Worm (Caenorhabditis elegans) whole organism, L1 larva: Measurements from ENCODE around the gene bcf-1.

Source experiments
- C16A3.4 ChIP-seq: fragments of 150-350 bp; optimal IDR thresholded peaks from 2 replicates; lab custom pipeline; 2014; ENCODE audit warnings: missing biosample characterization, missing genetic modification characterization
- C34B4.2 ChIP-seq: sonication (generic microtip); optimal IDR thresholded peaks from 2 replicates; lab custom pipeline; 2017; ENCODE audit warnings: mild to moderate bottlenecking, missing genetic modification characterization, missing compliant biosample characterization
- aha-1 ChIP-seq: fragments of 150-350 bp; optimal IDR thresholded peaks from 2 replicates; lab custom pipeline; 2014; ENCODE audit warnings: missing biosample characterization, missing genetic modification characterization
- alr-1 ChIP-seq: fragments of 200-800 bp; sonication (Bioruptor generic); optimal IDR thresholded peaks from 2 replicates; lab custom pipeline; 2018; ENCODE audit warnings: borderline replicate concordance, mild to moderate bottlenecking, missing genetic modification characterization, missing compliant biosample characterization
- aly-2 ChIP-seq: fragments of 150-350 bp; optimal IDR thresholded peaks from 2 replicates; lab custom pipeline; 2014; ENCODE audit warnings: missing biosample characterization, missing genetic modification characterization
- ama-1 ChIP-seq: fragments of 150-350 bp; optimal IDR thresholded peaks from 2 replicates; lab custom pipeline; 2014
- ceh-88 ChIP-seq: fragments of 200-800 bp; sonication (Bioruptor generic); IDR thresholded peaks from 2 replicates; pipeline ENCODE4 v1.3.6; 2022; ENCODE audit warnings: missing genetic modification characterization, missing compliant biosample characterization
- efl-1 ChIP-seq, 4 experiments: fragments of 150-350 bp; optimal IDR thresholded peaks in 3 of 4; peaks in 1 of 4; 1 replicate in 1 of 4; 2 replicates in 3 of 4; lab custom pipeline; 2014; ENCODE audit warnings: missing biosample characterization in 2 of 4, missing genetic modification characterization in 2 of 4, missing genetic modification reagents in 2 of 4
- egl-13 ChIP-seq: sonication (generic microtip); optimal IDR thresholded peaks from 2 replicates; lab custom pipeline; 2016; ENCODE audit warnings: missing genotype, missing genetic modification reagents, missing genetic modification characterization, missing compliant biosample characterization
- egl-27 ChIP-seq, 2 experiments: fragments of 150-350 bp in 1 of 2; sonication (generic microtip); optimal IDR thresholded peaks; 3 replicates each; lab custom pipeline; 2017 to 2018; ENCODE audit warnings: missing biosample characterization in 2 of 2, missing genetic modification characterization in 2 of 2, missing genetic modification reagents in 2 of 2
- elt-2 ChIP-seq: sonication (generic microtip); optimal IDR thresholded peaks from 2 replicates; lab custom pipeline; 2016; ENCODE audit warnings: missing genetic modification characterization, mild to moderate bottlenecking, inconsistent platforms, missing compliant biosample characterization, missing genetic modification reagents
- elt-3 ChIP-seq, 6 experiments: fragments of 150-350 bp in 1 of 6; sonication (generic microtip); optimal IDR thresholded peaks; 2 replicates each; lab custom pipeline; 2017 to 2018; ENCODE audit warnings: missing biosample characterization in 6 of 6, missing genetic modification characterization in 6 of 6, inconsistent platforms in 1 of 6
- fkh-10 ChIP-seq: sonication (generic microtip); optimal IDR thresholded peaks from 2 replicates; lab custom pipeline; 2017; ENCODE audit warnings: missing biosample characterization, missing genetic modification reagents, missing genetic modification characterization
- grh-1 ChIP-seq: fragments of 200-800 bp; sonication (Bioruptor generic); IDR thresholded peaks from 2 replicates; pipeline ENCODE4 v1.3.6; 2022; ENCODE audit warnings: missing genetic modification reagents, missing genetic modification characterization, missing compliant biosample characterization
- hlh-4 ChIP-seq: sonication (generic microtip); optimal IDR thresholded peaks from 2 replicates; lab custom pipeline; 2016; ENCODE audit warnings: mild to moderate bottlenecking, missing genetic modification characterization, missing compliant biosample characterization
- jun-1 ChIP-seq: fragments of 150-350 bp; optimal IDR thresholded peaks from 2 replicates; lab custom pipeline; 2014; ENCODE audit warnings: missing biosample characterization, missing genetic modification reagents, missing genetic modification characterization
- lin-15B ChIP-seq: fragments of 150-350 bp; sonication (generic microtip); optimal IDR thresholded peaks from 3 replicates; lab custom pipeline; 2014; ENCODE audit warnings: missing biosample characterization, missing genetic modification characterization
- lin-35 ChIP-seq, 2 experiments: fragments of 150-350 bp; optimal IDR thresholded peaks; 2 replicates each; lab custom pipeline; 2014; ENCODE audit warnings: missing biosample characterization in 2 of 2, missing genetic modification characterization in 2 of 2, missing genetic modification reagents in 2 of 2
- lin-39 ChIP-seq: fragments of 150-350 bp; optimal IDR thresholded peaks from 2 replicates; lab custom pipeline; 2014; ENCODE audit warnings: missing biosample characterization, missing genetic modification reagents, missing genetic modification characterization
- lsy-2 ChIP-seq, 2 experiments: fragments of 150-350 bp; optimal IDR thresholded peaks; 2 replicates each; lab custom pipeline; 2014; ENCODE audit warnings: missing biosample characterization in 2 of 2, missing genetic modification characterization in 2 of 2
- mep-1 ChIP-seq: fragments of 150-350 bp; optimal IDR thresholded peaks from 2 replicates; lab custom pipeline; 2014; ENCODE audit warnings: missing biosample characterization, missing genetic modification characterization
- nhr-12 ChIP-seq: sonication (generic microtip); optimal IDR thresholded peaks from 2 replicates; lab custom pipeline; 2017; ENCODE audit warnings: missing biosample characterization, missing genetic modification characterization
- nhr-20 ChIP-seq: sonication (generic microtip); optimal IDR thresholded peaks from 2 replicates; lab custom pipeline; 2016; ENCODE audit warnings: mild to moderate bottlenecking, missing genetic modification characterization, missing compliant biosample characterization
- nhr-237 ChIP-seq: fragments of 150-350 bp; optimal IDR thresholded peaks from 2 replicates; lab custom pipeline; 2014; ENCODE audit warnings: missing biosample characterization, missing genetic modification characterization
- nhr-71 ChIP-seq: sonication (generic microtip); optimal IDR thresholded peaks from 2 replicates; lab custom pipeline; 2016; ENCODE audit warnings: mild to moderate bottlenecking, missing genetic modification characterization, moderate library complexity, missing compliant biosample characterization
- nhr-76 ChIP-seq: sonication (generic microtip); optimal IDR thresholded peaks from 2 replicates; lab custom pipeline; 2017; ENCODE audit warnings: missing biosample characterization, missing genetic modification characterization
- nhr-85 ChIP-seq: sonication (generic microtip); peaks from one replicate; lab custom pipeline; 2016; ENCODE audit warnings: missing genetic modification characterization, inconsistent platforms, missing compliant biosample characterization
- pax-3 ChIP-seq: fragments of 200-800 bp; sonication (Bioruptor generic); optimal IDR thresholded peaks from 2 replicates; lab custom pipeline; 2018; ENCODE audit warnings: mild to moderate bottlenecking, missing genetic modification characterization, moderate library complexity, missing compliant biosample characterization
- pqm-1 ChIP-seq: sonication (generic microtip); optimal IDR thresholded peaks from 3 replicates; lab custom pipeline; 2017; ENCODE audit warnings: missing biosample characterization, missing genetic modification characterization
- snpc-4 ChIP-seq: fragments of 150-350 bp; optimal IDR thresholded peaks from 2 replicates; lab custom pipeline; 2014; ENCODE audit warnings: missing biosample characterization, missing genetic modification characterization
- sox-4 ChIP-seq: sonication (generic microtip); optimal IDR thresholded peaks from 2 replicates; lab custom pipeline; 2016; ENCODE audit warnings: missing genetic modification characterization, missing compliant biosample characterization
- sptf-1 ChIP-seq: fragments of 150-350 bp; optimal IDR thresholded peaks from 2 replicates; lab custom pipeline; 2014; ENCODE audit warnings: missing biosample characterization, missing genetic modification characterization
- sup-37 ChIP-seq: fragments of 200-800 bp; sonication (Bioruptor generic); optimal IDR thresholded peaks from 2 replicates; lab custom pipeline; 2018; ENCODE audit warnings: mild to moderate bottlenecking, missing genetic modification characterization, missing compliant biosample characterization
- tlp-1 ChIP-seq: fragments of 150-350 bp; optimal IDR thresholded peaks from 2 replicates; lab custom pipeline; 2014; ENCODE audit warnings: missing biosample characterization, missing genetic modification characterization
- unc-30 ChIP-seq: sonication (generic microtip); optimal IDR thresholded peaks from 2 replicates; lab custom pipeline; 2017; ENCODE audit warnings: missing biosample characterization, missing genetic modification characterization
- xbp-1 ChIP-seq: sonication (generic microtip); optimal IDR thresholded peaks from 2 replicates; lab custom pipeline; 2016; ENCODE audit warnings: missing genetic modification characterization, missing compliant biosample characterization
- ztf-11 ChIP-seq, 2 experiments: sonication (generic microtip); optimal IDR thresholded peaks; 2 replicates each; lab custom pipeline; 2016 to 2017; ENCODE audit warnings: missing genetic modification characterization in 2 of 2, missing biosample characterization in 1 of 2, missing compliant biosample characterization in 1 of 2

Gene bcf-1

DNA sequence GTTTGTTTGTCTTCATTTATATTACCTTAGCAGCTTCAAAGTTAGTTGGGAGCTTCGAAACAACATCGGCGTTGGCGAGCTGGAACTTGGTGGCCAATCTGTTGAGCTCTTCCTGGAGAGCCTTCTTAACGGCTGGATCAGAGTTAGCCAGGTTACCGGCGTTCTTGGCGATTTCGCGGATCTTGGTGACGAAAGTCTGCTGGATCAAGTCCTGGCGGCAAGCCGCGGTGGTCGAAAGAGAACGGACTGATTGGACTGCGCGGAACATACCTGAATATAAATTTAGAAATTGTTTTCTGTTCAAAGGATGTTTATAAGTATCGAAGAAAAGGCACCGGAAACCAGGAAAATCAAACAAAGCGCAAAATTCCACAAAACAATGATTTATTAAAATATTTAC, 18.3 kb upstream of the bcf-1 start, which contains the start of gene atp-4:
Gene atp-4 (minus strand): TSS at position 270 of the 400 bp plus-strand sequence.
- no peak for TF ChIP-seq xbp-1 (tag; lab: Kevin White, UChicago)
- TF ChIP-seq grh-1 (GFP tag; lab: Robert Waterston, UW): peak; percentile 27; the same call in 1 of the 2 replicates
- TF ChIP-seq nhr-237: no peak
- TF ChIP-seq, all 84 proteins: peak for 1

DNA sequence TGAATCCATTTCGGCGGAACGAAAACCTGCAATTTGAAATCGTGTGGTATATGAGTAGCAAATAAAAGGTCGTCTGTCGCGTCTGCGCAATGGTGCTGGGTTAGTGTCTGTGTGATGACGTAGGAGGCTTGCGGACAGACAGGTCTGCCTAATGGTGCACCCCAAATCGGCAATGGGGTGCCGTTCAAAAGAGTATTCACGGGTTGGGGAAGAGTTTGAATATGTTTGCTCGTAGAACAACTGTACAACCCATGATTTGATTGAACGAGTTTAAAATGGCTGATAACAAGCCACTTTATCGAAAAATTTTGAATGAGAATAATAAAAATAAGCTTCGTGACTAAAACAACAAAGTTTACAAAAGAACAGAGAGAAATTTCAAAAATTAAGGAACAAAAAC, 17.3 kb upstream of the bcf-1 start, which contains the start of gene T05H4.11:
Gene T05H4.11 (minus strand): TSS at position 335 of the 400 bp plus-strand sequence.
- TF ChIP-seq nhr-76 (tag; lab: Kevin White, UChicago): no peak
- TF ChIP-seq aha-1 (tag; lab: Kevin White, UChicago): no peak
- no peak for TF ChIP-seq nhr-20 (tag; lab: Kevin White, UChicago)
- no peak for TF ChIP-seq C34B4.2 (tag; lab: Kevin White, UChicago)
- TF ChIP-seq alr-1: no peak
- TF ChIP-seq pax-3 (tag; lab: Kevin White, UChicago): no peak
- TF ChIP-seq unc-30: no peak
- no peak for TF ChIP-seq pqm-1
- no peak for TF ChIP-seq sup-37 (GFP tag; lab: Kevin White, UChicago)
- TF ChIP-seq nhr-85 (tag; lab: Kevin White, UChicago): peak; percentile 31
- peak; percentile 37 for TF ChIP-seq nhr-71 (tag; lab: Kevin White, UChicago)
- peak in 1 of 2 experiments; percentile 18 for TF ChIP-seq efl-1 (optimal IDR thresholded peaks at IDR 0.05; lab: Kevin White, UChicago)
- TF ChIP-seq efl-1 (GFP tag; optimal IDR thresholded peaks at IDR 0.05 in 1 of 2; lab: Kevin White, UChicago): no peak
- no peak for TF ChIP-seq elt-2 (tag; lab: Kevin White, UChicago)
- TF ChIP-seq lin-35 (GFP tag; optimal IDR thresholded peaks at IDR 0.05; lab: Kevin White, UChicago): no peak
- peak; percentile 14 for TF ChIP-seq ama-1 (lab: Kevin White, UChicago)
- no peak for TF ChIP-seq elt-3 (tag; optimal IDR thresholded peaks at IDR 0.05; lab: Kevin White, UChicago)
- TF ChIP-seq egl-13 (tag; lab: Kevin White, UChicago): no peak

DNA sequence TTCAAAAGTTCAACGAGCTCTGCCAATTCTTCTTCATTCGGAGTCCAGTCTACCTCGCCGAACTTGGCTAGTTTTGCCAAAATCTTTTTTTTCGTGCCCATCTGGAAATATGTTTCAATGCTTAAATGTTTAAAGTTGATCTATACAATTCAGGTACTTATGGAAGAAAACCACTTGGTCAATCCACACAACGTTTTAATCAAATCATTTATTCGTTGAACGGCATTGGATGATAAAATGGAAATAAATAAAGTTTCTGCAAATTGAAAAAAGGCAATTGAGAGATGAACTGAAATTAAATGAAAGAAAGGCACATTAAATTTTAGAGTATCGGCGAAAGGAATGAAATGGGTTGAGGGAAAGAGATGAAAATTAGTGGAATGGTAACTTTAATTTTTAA, 15.5 kb upstream of the bcf-1 start, which contains the start of gene urb-1:
Gene urb-1 (minus strand): TSS at position 101 of the 400 bp plus-strand sequence.
- TF ChIP-seq egl-27 (tag; optimal IDR thresholded peaks at IDR 0.05; lab: Kevin White, UChicago): no peak
- TF ChIP-seq nhr-12 (tag; lab: Kevin White, UChicago): no peak
- no peak for TF ChIP-seq snpc-4 (tag; lab: Kevin White, UChicago)
- TF ChIP-seq lin-15B: no peak
- no peak for TF ChIP-seq ceh-88
- TF ChIP-seq tlp-1 (tag; lab: Kevin White, UChicago): no peak
- TF ChIP-seq C16A3.4 (tag; lab: Kevin White, UChicago): no peak
- TF ChIP-seq nhr-237: no peak
- no peak for TF ChIP-seq fkh-10 (GFP tag; lab: Kevin White, UChicago)
- TF ChIP-seq ztf-11 (tag; optimal IDR thresholded peaks at IDR 0.05; lab: Kevin White, UChicago): no peak
- TF ChIP-seq mep-1 (tag; lab: Kevin White, UChicago): no peak
- no peak for TF ChIP-seq ama-1 (lab: Kevin White, UChicago)
- no peak for TF ChIP-seq lsy-2 (tag; optimal IDR thresholded peaks at IDR 0.05; lab: Kevin White, UChicago)
- no peak for TF ChIP-seq elt-2 (tag; lab: Kevin White, UChicago)
- TF ChIP-seq hlh-4: no peak
- TF ChIP-seq jun-1 (tag; lab: Kevin White, UChicago): no peak

DNA sequence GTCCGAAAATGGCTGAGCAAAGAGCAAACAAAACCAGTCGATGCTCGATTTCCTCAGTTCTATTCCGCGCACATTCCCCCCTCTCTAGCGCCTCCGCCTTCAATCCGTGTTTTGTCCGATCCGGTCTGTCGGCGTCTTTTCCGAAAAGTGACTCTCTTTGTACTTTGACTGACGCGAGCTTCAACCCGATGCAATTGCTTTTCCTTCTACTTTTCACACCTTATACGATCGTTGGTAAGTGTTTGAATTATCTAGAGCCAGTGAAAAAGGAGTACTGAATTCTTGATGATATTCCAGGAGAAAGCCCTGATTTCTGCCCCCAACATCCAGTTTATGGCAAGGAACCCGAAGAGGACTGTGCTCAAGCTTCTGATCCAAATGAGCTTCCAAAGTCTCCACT, 6.4 kb upstream of the bcf-1 start, which contains the start of gene cht-6:
Gene cht-6 (plus strand): TSS at position 9 of the 400 bp plus-strand sequence.
- TF ChIP-seq nhr-76 (tag; lab: Kevin White, UChicago) (no peak), aly-2 (tag; lab: Kevin White, UChicago) (no peak), lin-39 (tag; lab: Kevin White, UChicago) (no peak), sptf-1 (tag; lab: Kevin White, UChicago) (no peak), sox-4 (no peak)
- TF ChIP-seq, all 84 proteins: peak for 0
